Fruit fly (Drosophila melanogaster): Measurements from ENCODE around the gene obst-H.

obst-H gene

DNA sequence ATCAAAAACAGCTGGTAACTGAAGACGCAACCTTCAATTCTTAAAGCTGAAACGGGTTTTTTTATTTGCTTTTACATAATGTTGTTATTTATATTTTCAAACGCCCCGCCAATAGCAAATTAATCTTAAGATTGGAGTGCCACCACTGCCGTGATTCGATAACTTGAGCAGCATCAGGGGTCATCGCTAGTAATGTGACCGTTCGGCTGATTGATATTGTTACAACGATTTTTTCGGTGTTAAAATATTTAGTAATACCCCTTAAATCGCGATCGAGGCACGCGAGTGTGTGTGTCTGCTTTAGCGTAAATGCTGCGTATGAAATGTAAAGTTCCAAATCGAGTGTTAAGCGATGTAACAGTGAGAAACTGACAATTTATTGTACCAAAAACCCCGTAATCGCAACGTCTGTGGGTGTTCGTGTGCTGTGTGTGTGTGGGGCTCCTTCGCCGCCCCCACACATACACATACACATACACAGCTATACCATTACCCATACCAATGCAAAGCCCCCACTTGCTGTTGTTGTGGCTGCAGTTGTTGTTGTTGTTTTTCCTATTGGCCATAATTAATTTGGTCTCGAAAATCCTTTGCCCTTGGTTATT, 36.9 kb upstream of the obst-H start, which contains the start of gene dop (continued):
- TF ChIP-seq HmgZ (tag; optimal IDR thresholded peaks at IDR 0.05) (peak; percentile 15), h (optimal IDR thresholded peaks at IDR 0.05) (no peak), gfzf (GFP tag; optimal IDR thresholded peaks at IDR 0.05) (peak; percentile 72), bigmax (GFP tag; optimal IDR thresholded peaks at IDR 0.05) (no peak), sr (GFP tag; IDR thresholded peaks at IDR 0.05) (peak; percentile 78; the same call in 2 of the 3 replicates), CG8478 (optimal IDR thresholded peaks at IDR 0.05) (peak; percentile 90), grau (tag; optimal IDR thresholded peaks at IDR 0.05) (peak; percentile 2), CG8924 (tag; optimal IDR thresholded peaks at IDR 0.05) (no peak), chn (GFP tag; optimal IDR thresholded peaks at IDR 0.05) (peak; percentile 14), CG9797 (GFP tag; optimal IDR thresholded peaks at IDR 0.05) (peak; percentile 92), CG4854 (GFP tag; optimal IDR thresholded peaks at IDR 0.05) (no peak), CG4617 (GFP tag; optimal IDR thresholded peaks at IDR 0.05; ENCODE audit: borderline replicate concordance) (peak; percentile 59), CG12659 (GFP tag; optimal IDR thresholded peaks at IDR 0.05) (peak; percentile 34), MESR4 (GFP tag; optimal IDR thresholded peaks at IDR 0.05) (peak; percentile 84), CHES-1-like (GFP tag; optimal IDR thresholded peaks at IDR 0.05) (no peak), CG17186 (GFP tag; optimal IDR thresholded peaks at IDR 0.05) (peak; percentile 20), CG7987 (GFP tag; optimal IDR thresholded peaks at IDR 0.05) (no peak), Dek (tag; optimal IDR thresholded peaks at IDR 0.05) (no peak), CG2116 (GFP tag; optimal IDR thresholded peaks at IDR 0.05) (peak; percentile 81), Ets65A (GFP tag) (peak; percentile 92), CG3065 (GFP tag; optimal IDR thresholded peaks at IDR 0.05) (no peak), Sin3A (optimal IDR thresholded peaks at IDR 0.05) (peak; percentile 55), jumu (GFP tag; optimal IDR thresholded peaks at IDR 0.05) (peak; percentile 26), CG16813 (GFP tag; IDR thresholded peaks at IDR 0.05; ENCODE audit: partially characterized antibody) (peak; percentile 66), CG14860 (GFP tag; IDR thresholded peaks at IDR 0.05; ENCODE audit: partially characterized antibody) (peak; percentile 59), ind (GFP tag; optimal IDR thresholded peaks at IDR 0.05) (peak; percentile 12), Hr78 (GFP tag; optimal IDR thresholded peaks at IDR 0.05) (no peak), CG6791 (GFP tag; IDR thresholded peaks at IDR 0.05; ENCODE audit: partially characterized antibody) (peak; percentile 52; the same call in 2 of the 3 replicates), fd96Cb (tag; optimal IDR thresholded peaks at IDR 0.05) (no peak), CG2712 (tag; optimal IDR thresholded peaks at IDR 0.05) (no peak), shn (GFP tag; optimal IDR thresholded peaks at IDR 0.05) (peak; percentile 42), Antp (GFP tag; optimal IDR thresholded peaks at IDR 0.05) (peak; percentile 29), ranshi (GFP tag; IDR thresholded peaks at IDR 0.05) (no peak), CG6689 (GFP tag; IDR thresholded peaks at IDR 0.05) (no peak), Dp (GFP tag; optimal IDR thresholded peaks at IDR 0.05) (peak; percentile 85), CG7839 (tag; optimal IDR thresholded peaks at IDR 0.05) (no peak), CG18764 (GFP tag; optimal IDR thresholded peaks at IDR 0.05) (peak; percentile 13), CG4360 (GFP tag; IDR thresholded peaks at IDR 0.05) (peak; percentile 94), CG32532 (GFP tag; IDR thresholded peaks at IDR 0.05) (peak; percentile 49; the same call in 1 of the 2 replicates), zen2 (GFP tag; IDR thresholded peaks at IDR 0.05; ENCODE audit: partially characterized antibody) (no peak; the same call in 2 of the 3 replicates), CG31365 (tag; optimal IDR thresholded peaks at IDR 0.05) (no peak), Aef1 (GFP tag; IDR thresholded peaks at IDR 0.05) (peak; percentile 38; the same call in 1 of the 3 replicates), pita (GFP tag; optimal IDR thresholded peaks at IDR 0.05) (no peak), CG30020 (tag; optimal IDR thresholded peaks at IDR 0.05) (peak; percentile 40), pzg (GFP tag; optimal IDR thresholded peaks at IDR 0.05) (peak; percentile 80), dpn (GFP tag; optimal IDR thresholded peaks at IDR 0.05) (peak; percentile 13 to 30), Myb (GFP tag; optimal IDR thresholded peaks at IDR 0.05) (peak; percentile 49), gem (tag; optimal IDR thresholded peaks at IDR 0.05) (peak; percentile 33), chinmo (GFP tag; IDR thresholded peaks at IDR 0.05; ENCODE audit: partially characterized antibody) (0 out of 4 replicates have a peak, but pooled peaks have one; percentile 25), CG10959 (GFP tag; IDR thresholded peaks at IDR 0.05) (no peak)

Measured in whole organism, embryonic.